Worm (Caenorhabditis elegans) whole organism, late embryonic: ENCODE measurements around the gene cls-1.
A peak's percentile ranks its signal among the peaks of the same experiment; 100 is the strongest.

Experiments
- C08G9.2 ChIP-seq: sonication (generic microtip); optimal IDR thresholded peaks from 2 replicates; lab custom pipeline; 2016; ENCODE audit warnings: mild to moderate bottlenecking, missing genetic modification characterization, moderate library complexity, missing compliant biosample characterization
- C38D4.7 ChIP-seq: fragments of 200-800 bp; sonication (Bioruptor generic); optimal IDR thresholded peaks from 2 replicates; lab custom pipeline; 2018; ENCODE audit warnings: mild to moderate bottlenecking, missing genetic modification characterization, moderate library complexity, missing compliant biosample characterization
- K02D7.2 ChIP-seq: sonication (generic microtip); optimal IDR thresholded peaks from 2 replicates; lab custom pipeline; 2017; ENCODE audit warnings: mild to moderate bottlenecking, missing genetic modification characterization, missing compliant biosample characterization
- Y22D7AL.16 ChIP-seq: sonication (generic microtip); optimal IDR thresholded peaks from 2 replicates; lab custom pipeline; 2016; ENCODE audit warnings: missing genetic modification characterization, missing compliant biosample characterization
- ahr-1 ChIP-seq: sonication (generic microtip); optimal IDR thresholded peaks from 2 replicates; lab custom pipeline; 2016; ENCODE audit warnings: missing genetic modification characterization, missing compliant biosample characterization
- ama-1 ChIP-seq: fragments of 150-350 bp; optimal IDR thresholded peaks from 2 replicates; lab custom pipeline; 2014
- ceh-14 ChIP-seq: sonication (generic microtip); optimal IDR thresholded peaks from 2 replicates; lab custom pipeline; 2016; ENCODE audit warnings: missing genotype, missing genetic modification characterization, missing compliant biosample characterization
- ceh-34 ChIP-seq: sonication (generic microtip); optimal IDR thresholded peaks from 2 replicates; lab custom pipeline; 2016; ENCODE audit warnings: mild to moderate bottlenecking, missing genetic modification characterization, missing compliant biosample characterization
- ceh-45 ChIP-seq: fragments of 200-800 bp; sonication (Bioruptor generic); IDR thresholded peaks from 2 replicates; pipeline ENCODE4 v1.3.6; 2022; ENCODE audit warnings: missing genetic modification reagents, missing genetic modification characterization, missing compliant biosample characterization
- ceh-48 ChIP-seq: sonication (generic microtip); optimal IDR thresholded peaks from 2 replicates; lab custom pipeline; 2016; ENCODE audit warnings: missing genetic modification characterization, inconsistent platforms, missing compliant biosample characterization
- che-1 ChIP-seq: sonication (generic microtip); optimal IDR thresholded peaks from 2 replicates; lab custom pipeline; 2016; ENCODE audit warnings: mild to moderate bottlenecking, missing genetic modification characterization, missing compliant biosample characterization
- dve-1 ChIP-seq: sonication (generic microtip); optimal IDR thresholded peaks from 2 replicates; lab custom pipeline; 2017; ENCODE audit warnings: antibody characterized with exemption, mild to moderate bottlenecking, missing genetic modification characterization, missing compliant biosample characterization
- ets-4 ChIP-seq: sonication (generic microtip); optimal IDR thresholded peaks from 2 replicates; lab custom pipeline; 2016; ENCODE audit warnings: missing genetic modification characterization, missing compliant biosample characterization
- fax-1 ChIP-seq: sonication (generic microtip); optimal IDR thresholded peaks from 2 replicates; lab custom pipeline; 2016; ENCODE audit warnings: missing genotype, missing genetic modification characterization, missing compliant biosample characterization
- fkh-10 ChIP-seq: fragments of 150-350 bp; optimal IDR thresholded peaks from 2 replicates; lab custom pipeline; 2014; ENCODE audit warnings: missing biosample characterization, missing genetic modification reagents, missing genetic modification characterization
- gmeb-2 ChIP-seq: sonication (generic microtip); optimal IDR thresholded peaks from 2 replicates; lab custom pipeline; 2016; ENCODE audit warnings: missing genetic modification characterization, inconsistent platforms, missing compliant biosample characterization
- hlh-13 ChIP-seq: fragments of 200-800 bp; sonication (Bioruptor generic); optimal IDR thresholded peaks from 2 replicates; lab custom pipeline; 2018; ENCODE audit warnings: mild to moderate bottlenecking, missing genetic modification characterization, missing compliant biosample characterization
- hlh-8 ChIP-seq: sonication (generic microtip); optimal IDR thresholded peaks from 2 replicates; lab custom pipeline; 2016; ENCODE audit warnings: missing genotype, missing genetic modification characterization, missing compliant biosample characterization
- lim-6 ChIP-seq: sonication (generic microtip); optimal IDR thresholded peaks from 2 replicates; lab custom pipeline; 2016; ENCODE audit warnings: missing genetic modification characterization, missing compliant biosample characterization
- lin-11 ChIP-seq: fragments of 200-800 bp; sonication (Bioruptor generic); optimal IDR thresholded peaks from 2 replicates; lab custom pipeline; 2018; ENCODE audit warnings: mild to moderate bottlenecking, missing genetic modification characterization, missing compliant biosample characterization
- madf-2 ChIP-seq: sonication (generic microtip); optimal IDR thresholded peaks from 2 replicates; lab custom pipeline; 2017; ENCODE audit warnings: missing genetic modification characterization, missing compliant biosample characterization
- mec-3 ChIP-seq: sonication (generic microtip); optimal IDR thresholded peaks from 2 replicates; lab custom pipeline; 2016; ENCODE audit warnings: borderline replicate concordance, missing genetic modification characterization, missing compliant biosample characterization
- nfya-1 ChIP-seq: sonication (generic microtip); optimal IDR thresholded peaks from 2 replicates; lab custom pipeline; 2017; ENCODE audit warnings: missing genetic modification characterization, mild to moderate bottlenecking, missing compliant biosample characterization, antibody characterized with exemption, moderate library complexity
- nhr-232 ChIP-seq: sonication (generic microtip); optimal IDR thresholded peaks from 2 replicates; lab custom pipeline; 2016; ENCODE audit warnings: missing genetic modification characterization, missing compliant biosample characterization
- pag-3 ChIP-seq: sonication (generic microtip); optimal IDR thresholded peaks from 2 replicates; lab custom pipeline; 2016; ENCODE audit warnings: missing compliant biosample characterization, missing genetic modification characterization, borderline replicate concordance
- pat-9 ChIP-seq: fragments of 200-800 bp; sonication (Bioruptor generic); optimal IDR thresholded peaks from 2 replicates; lab custom pipeline; 2018; ENCODE audit warnings: mild to moderate bottlenecking, missing genetic modification characterization, moderate library complexity, missing compliant biosample characterization
- pax-1 ChIP-seq: fragments of 150-350 bp; optimal IDR thresholded peaks from 2 replicates; lab custom pipeline; 2014; ENCODE audit warnings: missing biosample characterization, missing genetic modification characterization
- ref-2 ChIP-seq: sonication (generic microtip); optimal IDR thresholded peaks from 2 replicates; lab custom pipeline; 2016; ENCODE audit warnings: missing genetic modification characterization, missing compliant biosample characterization
- rnt-1 ChIP-seq: sonication (generic microtip); optimal IDR thresholded peaks from 2 replicates; lab custom pipeline; 2016; ENCODE audit warnings: missing genetic modification characterization, missing compliant biosample characterization
- sdc-2 ChIP-seq: sonication (generic microtip); optimal IDR thresholded peaks from 2 replicates; lab custom pipeline; 2016; ENCODE audit warnings: missing genotype, missing genetic modification characterization, missing compliant biosample characterization
- sox-2 ChIP-seq: fragments of 200-800 bp; sonication (Bioruptor generic); IDR thresholded peaks from 2 replicates; pipeline ENCODE4 v1.3.6; 2022; ENCODE audit warnings: missing genetic modification reagents, missing genetic modification characterization, missing compliant biosample characterization
- sox-4 ChIP-seq: sonication (generic microtip); optimal IDR thresholded peaks from 2 replicates; lab custom pipeline; 2017; ENCODE audit warnings: mild to moderate bottlenecking, missing genetic modification characterization, inconsistent platforms, missing compliant biosample characterization
- syd-9 ChIP-seq: sonication (generic microtip); optimal IDR thresholded peaks from 2 replicates; lab custom pipeline; 2016; ENCODE audit warnings: mild to moderate bottlenecking, missing genetic modification characterization, moderate library complexity, missing compliant biosample characterization
- tbx-2 ChIP-seq: sonication (generic microtip); optimal IDR thresholded peaks from 2 replicates; lab custom pipeline; 2016; ENCODE audit warnings: missing genetic modification characterization, missing compliant biosample characterization
- tbx-7 ChIP-seq: sonication (generic microtip); optimal IDR thresholded peaks from 2 replicates; lab custom pipeline; 2016; ENCODE audit warnings: missing genotype, missing genetic modification characterization, missing compliant biosample characterization
- zip-5 ChIP-seq: sonication (generic microtip); optimal IDR thresholded peaks from 2 replicates; lab custom pipeline; 2016; ENCODE audit warnings: missing genetic modification characterization, missing compliant biosample characterization
- ztf-16 ChIP-seq: sonication (generic microtip); optimal IDR thresholded peaks from 2 replicates; lab custom pipeline; 2017; ENCODE audit warnings: missing genetic modification characterization, missing compliant biosample characterization

Gene cls-1

DNA sequence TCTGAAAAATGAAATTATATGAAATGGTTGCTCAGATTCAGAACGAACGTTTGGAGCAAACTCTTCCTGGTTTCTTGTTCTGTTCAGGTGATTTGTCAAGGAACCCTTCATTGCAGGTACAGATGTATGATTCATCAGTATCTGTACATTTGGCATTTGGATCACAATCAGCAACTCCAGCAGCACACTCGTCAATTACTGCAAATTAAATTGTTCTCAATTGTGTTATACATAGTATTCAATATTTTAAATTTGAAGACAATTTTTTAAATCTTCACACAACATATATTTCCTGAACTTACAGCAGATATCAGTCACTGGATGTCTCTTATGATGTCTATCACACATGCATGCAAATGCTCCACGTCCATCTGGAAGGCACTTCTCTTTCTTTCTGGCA lies 23.2 kb upstream of the cls-1 start:
- TF ChIP-seq fkh-10 (no peak), lin-11 (tag; lab: Kevin White, UChicago) (no peak), pag-3 (no peak), ceh-45 (GFP tag; lab: Robert Waterston, UW) (no peak), ama-1 (no peak), sox-4 (tag; lab: Kevin White, UChicago) (no peak), ets-4 (tag; lab: Kevin White, UChicago) (no peak), C08G9.2 (no peak), K02D7.2 (tag; lab: Kevin White, UChicago) (no peak), sox-2 (GFP tag; lab: Robert Waterston, UW) (no peak), hlh-13 (no peak), gmeb-2 (tag; lab: Kevin White, UChicago) (no peak), rnt-1 (tag; lab: Kevin White, UChicago) (no peak), ztf-16 (tag; lab: Kevin White, UChicago) (no peak), ceh-34 (tag; lab: Kevin White, UChicago) (no peak), dve-1 (tag; lab: Kevin White, UChicago) (no peak), mec-3 (tag; lab: Kevin White, UChicago) (no peak), syd-9 (tag; lab: Kevin White, UChicago) (no peak)

- TF ChIP-seq nhr-232 (tag; lab: Kevin White, UChicago) (no peak), fax-1 (tag; lab: Kevin White, UChicago) (no peak), ahr-1 (tag; lab: Kevin White, UChicago) (no peak), hlh-8 (no peak), Y22D7AL.16 (tag; lab: Kevin White, UChicago) (no peak), sdc-2 (tag; lab: Kevin White, UChicago) (no peak), ref-2 (tag; lab: Kevin White, UChicago) (no peak), tbx-7 (tag; lab: Kevin White, UChicago) (no peak), gmeb-2 (tag; lab: Kevin White, UChicago) (no peak), pax-1 (tag; lab: Kevin White, UChicago) (no peak), ceh-14 (tag; lab: Kevin White, UChicago) (no peak), che-1 (tag; lab: Kevin White, UChicago) (no peak), lim-6 (tag; lab: Kevin White, UChicago) (no peak), C38D4.7 (GFP tag; lab: Kevin White, UChicago) (no peak), ceh-48 (no peak), tbx-2 (tag; lab: Kevin White, UChicago) (no peak), madf-2 (tag; lab: Kevin White, UChicago) (no peak), ets-4 (tag; lab: Kevin White, UChicago) (no peak), pat-9 (tag; lab: Kevin White, UChicago) (no peak), zip-5 (tag; lab: Kevin White, UChicago) (no peak)
- TF ChIP-seq, all 69 proteins: peak for 0
Observed at ce11 chrIII:7488303-7488702, 19.7 kb upstream of the cls-1 start.

ce11 chrIII:7489055-7489534 lies 18.9 kb upstream of the cls-1 start, which contains the start of gene mup-4:
mup-4 (minus strand) TSS chrIII:7489105.
- peak; percentile 18 for TF ChIP-seq nfya-1 (tag; lab: Kevin White, UChicago)
- no peak for TF ChIP-seq mec-3 (tag; lab: Kevin White, UChicago)
- TF ChIP-seq, all 69 proteins: peak for 1

- peak; percentile 33 for TF ChIP-seq ref-2 (tag; lab: Kevin White, UChicago)
- TF ChIP-seq sox-2 (GFP tag; lab: Robert Waterston, UW), result no peak
Observed at ce11 chrIII:7490061-7490460, 17.9 kb upstream of the cls-1 start.
